Fruit fly (Drosophila melanogaster) S2 (cell line): Measurements from ENCODE around the gene CG11327.

Experiments
- CG8478 ChIP-seq: fragments of >200 bp; optimal IDR thresholded peaks from 2 replicates; lab custom pipeline; 2018
- CTCF ChIP-seq, 2 experiments: fragments of >200 bp; optimal IDR thresholded peaks; 2 replicates each; lab custom pipeline; 2018

DNA sequence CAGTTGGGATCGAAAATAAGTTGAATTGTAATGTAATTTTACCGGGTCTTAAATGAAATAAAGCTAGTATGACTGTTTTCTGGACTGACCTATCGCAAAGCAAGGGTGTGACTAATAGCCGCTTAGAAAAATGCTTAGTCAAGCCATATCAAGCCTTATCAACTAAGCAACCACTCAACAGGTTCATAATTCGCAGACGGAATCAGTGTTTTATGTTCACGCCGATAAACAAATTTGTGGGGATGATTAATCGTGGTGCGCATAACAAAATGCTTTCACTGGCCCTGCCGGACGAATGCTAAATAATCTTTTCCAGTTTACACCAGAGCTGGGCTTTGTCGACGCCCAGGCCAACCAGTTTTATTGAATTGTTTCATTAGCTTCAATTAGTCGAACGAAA, 3.6 kb downstream of the CG11327 start:
- TF ChIP-seq CG8478 (no peak), CTCF (optimal IDR thresholded peaks at IDR 0.05; lab: Kevin White, UChicago) (no peak)
